Worm (Caenorhabditis elegans) whole organism, midembryonic: ENCODE data around the gene nhr-31.

Experiments
- T22C8.4 ChIP-seq: fragments of 200-800 bp; sonication (Bioruptor generic); IDR thresholded peaks from 2 replicates; pipeline ENCODE4 v1.3.6; 2022; ENCODE audit warnings: missing genetic modification characterization, missing compliant biosample characterization
- cog-1 ChIP-seq: sonication (generic microtip); optimal IDR thresholded peaks from 2 replicates; lab custom pipeline; 2016; ENCODE audit warnings: missing genetic modification characterization, missing compliant biosample characterization
- flt-1 ChIP-seq: fragments of 200-800 bp; sonication (Bioruptor generic); IDR thresholded peaks from 2 replicates; pipeline ENCODE4 v1.3.6; 2022; ENCODE audit warnings: missing genetic modification characterization, missing compliant biosample characterization
- klf-2 ChIP-seq: fragments of 200-800 bp; sonication (Bioruptor generic); conservative IDR thresholded peaks from 2 replicates; pipeline ENCODE4 v1.3.6; 2022; ENCODE audit warnings: missing genetic modification reagents, missing genetic modification characterization, missing compliant biosample characterization
- med-1 ChIP-seq: sonication (generic microtip); optimal IDR thresholded peaks from 2 replicates; lab custom pipeline; 2017; ENCODE audit warnings: missing genetic modification characterization, mild to moderate bottlenecking, missing compliant biosample characterization, antibody characterized with exemption, missing genetic modification reagents; ENCODE audit not compliant: insufficient read depth
- ztf-23 ChIP-seq: fragments of 200-800 bp; sonication (Bioruptor generic); IDR thresholded peaks from 2 replicates; pipeline ENCODE4 v1.3.6; 2022; ENCODE audit warnings: missing genetic modification reagents, missing genetic modification characterization, missing compliant biosample characterization

- no peak for TF ChIP-seq flt-1 (GFP tag; lab: Robert Waterston, UW)
- TF ChIP-seq med-1 (GFP tag; lab: Kevin White, UChicago) = no peak
- TF ChIP-seq ztf-23 (GFP tag; lab: Robert Waterston, UW) = no peak
- no peak for TF ChIP-seq cog-1
- no peak for TF ChIP-seq klf-2 (GFP tag; lab: Robert Waterston, UW)
- TF ChIP-seq T22C8.4 (GFP tag; lab: Robert Waterston, UW) = no peak
These were observed 32.0 kb upstream of the nhr-31 start for ce11 chrIV:8061267-8061666.
